Fruit fly (Drosophila melanogaster): Measurements from ENCODE around the gene CG14817.

DNA sequence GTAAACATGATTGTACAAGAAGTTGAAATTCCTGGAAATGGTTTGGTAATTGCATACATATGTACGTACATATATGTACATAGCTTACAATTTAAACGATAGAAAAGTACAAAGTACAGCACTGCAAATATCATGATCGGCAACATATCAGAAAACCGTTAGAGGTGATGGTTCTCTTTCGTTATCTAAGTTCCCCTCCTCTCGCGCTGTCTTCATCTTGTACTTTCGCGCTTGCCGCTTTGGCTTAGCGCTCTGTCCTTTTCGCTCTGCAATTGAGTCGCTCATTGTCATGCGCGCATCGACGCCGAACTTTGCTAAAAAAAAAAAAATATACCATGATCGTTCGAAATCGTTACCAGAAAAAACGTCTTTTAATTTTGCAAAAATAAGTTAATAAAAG is 26.9 kb upstream of the CG14817 start:
- TF ChIP-seq dmrt93B (GFP tag; optimal IDR thresholded peaks at IDR 0.05) (no peak), Myc (optimal IDR thresholded peaks at IDR 0.05) (no peak), psq (GFP tag; optimal IDR thresholded peaks at IDR 0.05) (no peak), jim (GFP tag; optimal IDR thresholded peaks at IDR 0.05) (no peak), h (GFP tag; optimal IDR thresholded peaks at IDR 0.05) (no peak), pan (optimal IDR thresholded peaks at IDR 0.05) (no peak), Jra (GFP tag; optimal IDR thresholded peaks at IDR 0.05) (no peak), OdsH (GFP tag; optimal IDR thresholded peaks at IDR 0.05) (no peak), usp (GFP tag; optimal IDR thresholded peaks at IDR 0.05) (no peak), Hr78 (GFP tag; optimal IDR thresholded peaks at IDR 0.05) (no peak), CG32264 (GFP tag; optimal IDR thresholded peaks at IDR 0.05) (no peak), Sp1 (GFP tag; optimal IDR thresholded peaks at IDR 0.05) (no peak), brk (GFP tag; optimal IDR thresholded peaks at IDR 0.05) (no peak)

All from whole organism, wandering third instar larva.